Worm (Caenorhabditis elegans) whole organism, young adult: ENCODE measurements around the gene pfd-1.
A peak's percentile ranks its signal among the peaks of the same experiment; 100 is the strongest.

ENCODE experiments used
- B0019.2 ChIP-seq: fragments of 200-800 bp; sonication (Bioruptor generic); conservative IDR thresholded peaks from 2 replicates; pipeline ENCODE4 v1.3.6; 2022; ENCODE audit warnings: missing genetic modification reagents, missing genetic modification characterization, missing compliant biosample characterization
- B0035.1 ChIP-seq: sonication (generic microtip); optimal IDR thresholded peaks from 2 replicates; lab custom pipeline; 2016; ENCODE audit warnings: missing genetic modification characterization, mild to moderate bottlenecking, missing compliant biosample characterization, missing genotype, missing genetic modification reagents
- B0261.1 ChIP-seq: sonication (generic microtip); optimal IDR thresholded peaks from 2 replicates; lab custom pipeline; 2016; ENCODE audit warnings: mild to moderate bottlenecking, missing genetic modification characterization, moderate library complexity, missing compliant biosample characterization
- B0336.3 ChIP-seq: fragments of 200-800 bp; sonication (Bioruptor generic); IDR thresholded peaks from 2 replicates; pipeline ENCODE4 v1.3.6; 2022; ENCODE audit warnings: missing genetic modification characterization, missing compliant biosample characterization
- C06A6.2 ChIP-seq: fragments of 200-800 bp; sonication (Bioruptor generic); conservative IDR thresholded peaks from 2 replicates; pipeline ENCODE4 v1.3.6; 2022; ENCODE audit warnings: missing genetic modification characterization, missing compliant biosample characterization
- F23B12.7 ChIP-seq: sonication (generic microtip); optimal IDR thresholded peaks from 2 replicates; lab custom pipeline; 2017; ENCODE audit warnings: missing genetic modification characterization, mild to moderate bottlenecking, missing compliant biosample characterization, antibody characterized with exemption, moderate library complexity; ENCODE audit not compliant: insufficient read depth
- F55B11.4 ChIP-seq: sonication (generic microtip); optimal IDR thresholded peaks from 2 replicates; lab custom pipeline; 2016; ENCODE audit warnings: missing compliant biosample characterization, missing genetic modification characterization, borderline replicate concordance; ENCODE audit not compliant: insufficient read depth
- F57C9.4 ChIP-seq: sonication (generic microtip); optimal IDR thresholded peaks from 2 replicates; lab custom pipeline; 2017; ENCODE audit warnings: mild to moderate bottlenecking, missing genetic modification characterization, missing compliant biosample characterization
- K12H6.12 ChIP-seq: fragments of 200-800 bp; sonication (Bioruptor generic); optimal IDR thresholded peaks from 2 replicates; lab custom pipeline; 2018; ENCODE audit warnings: mild to moderate bottlenecking, missing genetic modification characterization, missing compliant biosample characterization
- T26A5.8 ChIP-seq: sonication (generic microtip); optimal IDR thresholded peaks from 2 replicates; lab custom pipeline; 2016; ENCODE audit warnings: missing genetic modification characterization, missing compliant biosample characterization
- Y56A3A.18 ChIP-seq: fragments of 200-800 bp; sonication (Bioruptor generic); IDR thresholded peaks from 2 replicates; pipeline ENCODE4 v1.3.6; 2022; ENCODE audit warnings: missing genetic modification reagents, missing genetic modification characterization, missing compliant biosample characterization
- ZK185.1 ChIP-seq: sonication (generic microtip); optimal IDR thresholded peaks from 2 replicates; lab custom pipeline; 2016; ENCODE audit warnings: mild to moderate bottlenecking, missing genetic modification characterization, missing compliant biosample characterization; ENCODE audit not compliant: poor library complexity, severe bottlenecking
- akir-1 ChIP-seq: fragments of 200-800 bp; sonication (Bioruptor generic); optimal IDR thresholded peaks from 2 replicates; lab custom pipeline; 2018; ENCODE audit warnings: mild to moderate bottlenecking, missing genetic modification characterization, moderate library complexity, missing compliant biosample characterization
- attf-3 ChIP-seq: fragments of 200-800 bp; sonication (Bioruptor generic); conservative IDR thresholded peaks from 2 replicates; pipeline ENCODE4 v1.3.6; 2022; ENCODE audit warnings: missing genetic modification reagents, missing genetic modification characterization, missing compliant biosample characterization
- attf-5 ChIP-seq: fragments of 200-800 bp; sonication (Bioruptor generic); optimal IDR thresholded peaks from 2 replicates; lab custom pipeline; 2018; ENCODE audit warnings: mild to moderate bottlenecking, missing genetic modification characterization, missing compliant biosample characterization
- bed-1 ChIP-seq: fragments of 200-800 bp; sonication (Bioruptor generic); IDR thresholded peaks from 2 replicates; pipeline ENCODE4 v1.3.6; 2022; ENCODE audit warnings: missing genetic modification reagents, missing genetic modification characterization, missing compliant biosample characterization
- bed-2 ChIP-seq: fragments of 200-800 bp; sonication (Bioruptor generic); IDR thresholded peaks from 2 replicates; pipeline ENCODE4 v1.3.6; 2022; ENCODE audit warnings: missing genetic modification reagents, missing genetic modification characterization, missing compliant biosample characterization
- cebp-2 ChIP-seq: fragments of 200-800 bp; sonication (Bioruptor generic); IDR thresholded peaks from 2 replicates; pipeline ENCODE4 v1.3.6; 2022; ENCODE audit warnings: missing genetic modification characterization, missing compliant biosample characterization
- ceh-100 ChIP-seq: fragments of 200-800 bp; sonication (Bioruptor generic); IDR thresholded peaks from 2 replicates; pipeline ENCODE4 v1.3.6; 2022; ENCODE audit warnings: missing genetic modification reagents, missing genetic modification characterization, missing compliant biosample characterization
- chd-7 ChIP-seq: sonication (generic microtip); optimal IDR thresholded peaks from 2 replicates; lab custom pipeline; 2016; ENCODE audit warnings: mild to moderate bottlenecking, missing genetic modification characterization, moderate library complexity, missing compliant biosample characterization
- dpff-1 ChIP-seq: sonication (generic microtip); optimal IDR thresholded peaks from 2 replicates; lab custom pipeline; 2017; ENCODE audit warnings: mild to moderate bottlenecking, missing genetic modification characterization, missing compliant biosample characterization
- dpl-1 ChIP-seq: fragments of 150-350 bp; optimal IDR thresholded peaks from 2 replicates; lab custom pipeline; 2014; ENCODE audit warnings: missing biosample characterization, missing genetic modification reagents, missing genetic modification characterization
- efl-1 ChIP-seq: fragments of 150-350 bp; optimal IDR thresholded peaks from 2 replicates; lab custom pipeline; 2014; ENCODE audit warnings: missing biosample characterization, missing genetic modification reagents, missing genetic modification characterization
- egl-44 ChIP-seq: fragments of 200-800 bp; sonication (Bioruptor generic); IDR thresholded peaks from 2 replicates; pipeline ENCODE4 v1.3.6; 2022; ENCODE audit warnings: missing genetic modification reagents, missing genetic modification characterization, missing compliant biosample characterization
- ets-4 ChIP-seq: fragments of 200-800 bp; sonication (Bioruptor generic); optimal IDR thresholded peaks from 2 replicates; lab custom pipeline; 2018; ENCODE audit warnings: mild to moderate bottlenecking, missing genetic modification characterization, missing compliant biosample characterization
- him-1 ChIP-seq: sonication (generic microtip); optimal IDR thresholded peaks from 2 replicates; lab custom pipeline; 2016; ENCODE audit warnings: missing genotype, missing genetic modification reagents, missing genetic modification characterization, missing compliant biosample characterization
- hsf-1 ChIP-seq: fragments of 200-800 bp; sonication (Bioruptor generic); IDR thresholded peaks from 2 replicates; pipeline ENCODE4 v1.3.6; 2022; ENCODE audit warnings: missing genetic modification reagents, missing genetic modification characterization, missing compliant biosample characterization
- lin-54 ChIP-seq: fragments of 200-800 bp; sonication (Bioruptor generic); optimal IDR thresholded peaks from 2 replicates; lab custom pipeline; 2018; ENCODE audit warnings: mild to moderate bottlenecking, missing genetic modification characterization, missing compliant biosample characterization
- lsl-1 ChIP-seq: fragments of 200-800 bp; sonication (Bioruptor generic); optimal IDR thresholded peaks from 2 replicates; lab custom pipeline; 2018; ENCODE audit warnings: mild to moderate bottlenecking, missing genetic modification characterization, moderate library complexity, missing compliant biosample characterization
- madf-10 ChIP-seq: sonication (generic microtip); optimal IDR thresholded peaks from 2 replicates; lab custom pipeline; 2016; ENCODE audit warnings: mild to moderate bottlenecking, missing genetic modification characterization, missing compliant biosample characterization
- madf-6 ChIP-seq: fragments of 200-800 bp; sonication (Bioruptor generic); IDR thresholded peaks from 2 replicates; pipeline ENCODE4 v1.3.6; 2022; ENCODE audit warnings: missing genetic modification reagents, missing genetic modification characterization, missing compliant biosample characterization
- nhr-179 ChIP-seq: sonication (generic microtip); optimal IDR thresholded peaks from 2 replicates; lab custom pipeline; 2016; ENCODE audit warnings: mild to moderate bottlenecking, missing genetic modification characterization, missing compliant biosample characterization
- nhr-80 ChIP-seq: sonication (generic microtip); optimal IDR thresholded peaks from 2 replicates; lab custom pipeline; 2016; ENCODE audit warnings: missing genetic modification characterization, missing compliant biosample characterization
- pha-4 ChIP-seq: fragments of 150-350 bp; sonication (generic microtip); optimal IDR thresholded peaks from 2 replicates; lab custom pipeline; 2014; ENCODE audit warnings: missing biosample characterization, missing genetic modification reagents, missing genetic modification characterization
- rec-8 ChIP-seq, 2 experiments: sonication (generic microtip); optimal IDR thresholded peaks; 2 replicates each; lab custom pipeline; 2016; ENCODE audit warnings: mild to moderate bottlenecking in 2 of 2, missing genetic modification characterization in 2 of 2, missing genetic modification reagents in 2 of 2, missing genotype in 2 of 2, missing biosample characterization in 1 of 2, missing compliant biosample characterization in 1 of 2, moderate library complexity in 1 of 2
- repo-1 ChIP-seq: sonication (generic microtip); optimal IDR thresholded peaks from 2 replicates; lab custom pipeline; 2017; ENCODE audit warnings: mild to moderate bottlenecking, missing genetic modification characterization, missing compliant biosample characterization
- sdz-38 ChIP-seq: sonication (generic microtip); optimal IDR thresholded peaks from 2 replicates; lab custom pipeline; 2016; ENCODE audit warnings: missing genotype, missing genetic modification characterization, missing compliant biosample characterization
- sea-2 ChIP-seq: fragments of 200-800 bp; sonication (Bioruptor generic); IDR thresholded peaks from 2 replicates; pipeline ENCODE4 v1.3.6; 2022; ENCODE audit warnings: missing genetic modification characterization, missing compliant biosample characterization
- snpc-1.1 ChIP-seq: sonication (generic microtip); optimal IDR thresholded peaks from 2 replicates; lab custom pipeline; 2017; ENCODE audit warnings: missing genetic modification characterization, mild to moderate bottlenecking, missing compliant biosample characterization, antibody characterized with exemption, moderate library complexity, missing genotype, missing genetic modification reagents; ENCODE audit not compliant: insufficient read depth
- snpc-1.3 ChIP-seq: sonication (generic microtip); optimal IDR thresholded peaks from 2 replicates; lab custom pipeline; 2017; ENCODE audit warnings: missing genetic modification characterization, mild to moderate bottlenecking, missing compliant biosample characterization, antibody characterized with exemption, moderate library complexity, missing genotype, missing genetic modification reagents; ENCODE audit not compliant: insufficient read depth
- sptf-2 ChIP-seq: fragments of 200-800 bp; sonication (Bioruptor generic); optimal IDR thresholded peaks from 2 replicates; lab custom pipeline; 2018; ENCODE audit warnings: mild to moderate bottlenecking, missing genetic modification characterization, missing compliant biosample characterization
- tbx-9 ChIP-seq: sonication (generic microtip); optimal IDR thresholded peaks from 2 replicates; lab custom pipeline; 2016; ENCODE audit warnings: borderline replicate concordance, missing genetic modification characterization, inconsistent platforms, missing compliant biosample characterization
- tlf-1 ChIP-seq: fragments of 200-800 bp; sonication (Bioruptor generic); optimal IDR thresholded peaks from 2 replicates; lab custom pipeline; 2018; ENCODE audit warnings: mild to moderate bottlenecking, missing genetic modification characterization, missing compliant biosample characterization
- unc-130 ChIP-seq: sonication (generic microtip); optimal IDR thresholded peaks from 2 replicates; lab custom pipeline; 2016; ENCODE audit warnings: missing genetic modification reagents, missing genetic modification characterization, missing compliant biosample characterization
- unc-62 ChIP-seq: fragments of 150-350 bp; optimal IDR thresholded peaks from 2 replicates; lab custom pipeline; 2014; ENCODE audit warnings: missing biosample characterization, missing genetic modification reagents, missing genetic modification characterization
- zfh-2 ChIP-seq: fragments of 200-800 bp; sonication (Bioruptor generic); conservative IDR thresholded peaks from 2 replicates; pipeline ENCODE4 v1.3.6; 2022; ENCODE audit warnings: missing genetic modification reagents, missing genetic modification characterization, missing compliant biosample characterization
- ztf-18 ChIP-seq: sonication (generic microtip); optimal IDR thresholded peaks from 2 replicates; lab custom pipeline; 2016; ENCODE audit warnings: missing genotype, mild to moderate bottlenecking, missing genetic modification characterization, missing compliant biosample characterization
- ztf-26 ChIP-seq: sonication (generic microtip); optimal IDR thresholded peaks from 2 replicates; lab custom pipeline; 2017; ENCODE audit warnings: missing genetic modification characterization, missing compliant biosample characterization
- ztf-6 ChIP-seq: fragments of 200-800 bp; sonication (Bioruptor generic); IDR thresholded peaks from 2 replicates; pipeline ENCODE4 v1.3.6; 2022; ENCODE audit warnings: missing genetic modification reagents, missing genetic modification characterization, missing compliant biosample characterization

The pfd-1 gene

DNA sequence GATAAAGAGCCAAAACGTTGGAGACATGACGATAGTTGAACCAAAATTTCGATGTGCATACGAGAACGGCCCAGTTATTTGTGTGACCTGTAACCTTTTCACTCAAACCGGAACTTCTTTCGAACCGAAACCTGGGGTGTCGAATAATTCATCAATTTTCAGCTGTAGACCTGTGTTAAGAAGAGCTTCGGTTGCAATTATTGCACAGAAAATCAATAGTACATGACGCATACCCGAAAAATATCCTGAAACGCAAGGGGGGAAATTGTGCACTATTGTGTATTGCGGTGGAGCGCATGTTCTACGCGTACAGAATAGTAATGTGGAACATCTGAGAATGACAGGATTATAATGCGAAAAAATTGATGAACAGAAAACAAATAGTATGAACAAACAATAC lies 40.1 kb upstream of the pfd-1 start, which contains the start of gene pigk-1 (continued):
- TF ChIP-seq attf-3 (GFP tag; lab: Robert Waterston, UW) (no peak), bed-1 (GFP tag; lab: Robert Waterston, UW) (peak; percentile 69; the same call in 1 of the 2 replicates), F57C9.4 (tag; lab: Kevin White, UChicago) (no peak), rec-8 (tag; optimal IDR thresholded peaks at IDR 0.05; lab: Kevin White, UChicago) (no peak), K12H6.12 (tag; lab: Kevin White, UChicago) (no peak), unc-130 (GFP tag; lab: Kevin White, UChicago) (peak; percentile 34), dpl-1 (GFP tag; lab: Kevin White, UChicago) (no peak), hsf-1 (GFP tag; lab: Robert Waterston, UW) (peak; percentile 77), F23B12.7 (tag; lab: Kevin White, UChicago) (no peak), sea-2 (no peak), lsl-1 (GFP tag; lab: Kevin White, UChicago) (peak; percentile 44), B0019.2 (GFP tag; lab: Robert Waterston, UW) (no peak), sdz-38 (no peak), B0261.1 (no peak), egl-44 (GFP tag; lab: Robert Waterston, UW) (no peak), chd-7 (tag; lab: Kevin White, UChicago) (no peak), him-1 (tag; lab: Kevin White, UChicago) (no peak), B0336.3 (GFP tag; lab: Robert Waterston, UW) (peak; percentile 88), snpc-1.3 (tag; lab: Kevin White, UChicago) (peak; percentile 43), B0035.1 (tag; lab: Kevin White, UChicago) (no peak), repo-1 (no peak), pha-4 (no peak), unc-62 (GFP tag; lab: Kevin White, UChicago) (no peak), C06A6.2 (GFP tag; lab: Robert Waterston, UW) (no peak), ztf-26 (no peak), madf-6 (GFP tag; lab: Robert Waterston, UW) (peak; percentile 82), lin-54 (GFP tag; lab: Kevin White, UChicago) (peak; percentile 56), attf-5 (no peak), nhr-179 (no peak), zfh-2 (GFP tag; lab: Robert Waterston, UW) (no peak), Y56A3A.18 (no peak), cebp-2 (GFP tag; lab: Robert Waterston, UW) (0 out of 2 replicates have a peak, but pooled peaks have one; percentile 41), ceh-100 (GFP tag; lab: Robert Waterston, UW) (no peak; the same call in 1 of the 2 replicates), sptf-2 (GFP tag; lab: Kevin White, UChicago) (no peak), nhr-80 (no peak), akir-1 (GFP tag; lab: Kevin White, UChicago) (no peak), dpff-1 (tag; lab: Kevin White, UChicago) (no peak), efl-1 (GFP tag; lab: Kevin White, UChicago) (peak; percentile 18), madf-10 (tag; lab: Kevin White, UChicago) (no peak), ets-4 (GFP tag; lab: Kevin White, UChicago) (no peak), bed-2 (GFP tag; lab: Robert Waterston, UW) (no peak), tbx-9 (tag; lab: Kevin White, UChicago) (no peak), snpc-1.1 (tag; lab: Kevin White, UChicago) (no peak), F55B11.4 (tag; lab: Kevin White, UChicago) (no peak), T26A5.8 (tag; lab: Kevin White, UChicago) (peak; percentile 48), tlf-1 (GFP tag; lab: Kevin White, UChicago) (peak; percentile 29), ZK185.1 (tag; lab: Kevin White, UChicago) (peak; percentile 30), ztf-18 (no peak), ztf-6 (GFP tag; lab: Robert Waterston, UW) (no peak)
